Worm (Caenorhabditis elegans) whole organism, mixed stage, embryonic: Measurements from ENCODE around the gene F55G11.6.

ENCODE experiments used
- blmp-1 ChIP-seq: fragments of 150-350 bp; optimal IDR thresholded peaks from 2 replicates; lab custom pipeline; 2014; ENCODE audit warnings: missing biosample characterization, missing genetic modification characterization
- ceh-83 ChIP-seq: fragments of 200-800 bp; sonication (Bioruptor generic); optimal IDR thresholded peaks from 2 replicates; lab custom pipeline; 2018; ENCODE audit warnings: mild to moderate bottlenecking, missing genetic modification characterization, missing compliant biosample characterization
- drap-1 ChIP-seq: fragments of 200-800 bp; sonication (Bioruptor generic); optimal IDR thresholded peaks from 3 replicates; lab custom pipeline; 2018; ENCODE audit warnings: mild to moderate bottlenecking, missing genetic modification characterization, missing compliant biosample characterization
- mab-5 ChIP-seq: fragments of 150-350 bp; optimal IDR thresholded peaks from 2 replicates; lab custom pipeline; 2014; ENCODE audit warnings: missing biosample characterization, missing genetic modification characterization
- mls-2 ChIP-seq: sonication (generic microtip); optimal IDR thresholded peaks from 2 replicates; lab custom pipeline; 2016; ENCODE audit warnings: mild to moderate bottlenecking, missing genetic modification characterization, moderate library complexity, missing compliant biosample characterization
- snpc-4 ChIP-seq: fragments of 150-350 bp; optimal IDR thresholded peaks from 2 replicates; lab custom pipeline; 2014; ENCODE audit warnings: missing biosample characterization, missing genetic modification characterization
- sptf-1 ChIP-seq: sonication (generic microtip); optimal IDR thresholded peaks from 2 replicates; lab custom pipeline; 2017; ENCODE audit warnings: mild to moderate bottlenecking, missing genetic modification characterization, moderate library complexity, missing compliant biosample characterization
- unc-62 ChIP-seq: fragments of 150-350 bp; optimal IDR thresholded peaks from 2 replicates; lab custom pipeline; 2014; ENCODE audit warnings: missing biosample characterization, missing genetic modification reagents, missing genetic modification characterization

DNA sequence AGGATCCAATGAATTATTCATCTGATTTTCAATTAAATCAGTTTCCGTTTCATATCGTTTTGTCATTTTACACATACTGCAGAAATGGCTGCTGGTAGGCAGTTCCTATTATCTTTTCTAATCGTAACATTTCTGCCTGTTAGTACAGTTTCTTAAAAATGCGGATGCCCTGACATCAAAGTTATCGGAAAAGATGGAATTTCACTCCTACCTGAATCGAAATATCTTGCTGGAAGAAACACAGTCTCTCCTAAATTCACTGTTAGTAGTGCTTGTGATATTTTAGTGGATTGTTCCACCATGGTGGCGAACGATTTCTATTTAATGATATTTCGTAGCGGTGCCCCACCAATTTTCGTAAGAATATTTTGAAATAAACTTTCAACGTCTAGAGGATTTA lies 9.4 kb upstream of the F55G11.6 start, which contains the start of gene F55G11.10:
- TF ChIP-seq snpc-4 (no peak), blmp-1 (tag; lab: Kevin White, UChicago) (no peak), unc-62 (GFP tag; lab: Kevin White, UChicago) (no peak), sptf-1 (tag; lab: Kevin White, UChicago) (no peak), mls-2 (tag; lab: Kevin White, UChicago) (no peak), mab-5 (tag; lab: Kevin White, UChicago) (no peak), drap-1 (GFP tag; lab: Kevin White, UChicago) (no peak), ceh-83 (GFP tag; lab: Kevin White, UChicago) (no peak)
